Fruit fly (Drosophila melanogaster) whole organism: ENCODE data around the gene CG18231.

Source experiments
- pan ChIP-seq: fragments of >200 bp; optimal IDR thresholded peaks from 2 replicates; lab custom pipeline; 2017
- psq ChIP-seq: fragments of >200 bp; optimal IDR thresholded peaks from 2 replicates; lab custom pipeline; 2017

dm6 chr3L:18632187-18632635 lies 24.9 kb downstream of the CG18231 start:
- TF ChIP-seq pan (lab: Kevin White, UChicago): no peak
- no peak for TF ChIP-seq psq
